Worm (Caenorhabditis elegans): Measurements from ENCODE around the gene daf-4.

The daf-4 gene

DNA sequence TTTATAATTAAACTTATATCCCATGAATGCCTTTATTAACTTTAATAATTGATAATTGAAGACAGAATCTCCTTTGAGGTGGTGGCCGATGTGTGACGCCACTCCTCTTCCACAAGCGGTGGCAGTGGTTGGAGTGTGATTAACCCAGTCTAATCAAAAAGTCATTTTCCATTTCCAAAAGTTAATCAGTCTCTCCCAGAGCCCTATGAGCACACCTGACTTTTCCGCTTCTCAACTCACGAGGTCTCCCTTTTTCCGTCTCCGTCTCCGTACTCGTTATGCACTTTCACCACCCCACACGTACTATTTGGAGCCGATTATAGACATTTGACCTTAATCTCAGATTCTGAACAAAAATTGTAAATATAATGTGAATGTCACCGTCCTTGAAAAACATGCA is 17.8 kb downstream of the daf-4 start (continued):
- TF ChIP-seq nhr-237 (tag; optimal IDR thresholded peaks at IDR 0.05), result no peak
- TF ChIP-seq unc-98 (GFP tag; IDR thresholded peaks at IDR 0.05), result no peak
- no peak for TF ChIP-seq C04F5.9 (tag; optimal IDR thresholded peaks at IDR 0.05)

DNA sequence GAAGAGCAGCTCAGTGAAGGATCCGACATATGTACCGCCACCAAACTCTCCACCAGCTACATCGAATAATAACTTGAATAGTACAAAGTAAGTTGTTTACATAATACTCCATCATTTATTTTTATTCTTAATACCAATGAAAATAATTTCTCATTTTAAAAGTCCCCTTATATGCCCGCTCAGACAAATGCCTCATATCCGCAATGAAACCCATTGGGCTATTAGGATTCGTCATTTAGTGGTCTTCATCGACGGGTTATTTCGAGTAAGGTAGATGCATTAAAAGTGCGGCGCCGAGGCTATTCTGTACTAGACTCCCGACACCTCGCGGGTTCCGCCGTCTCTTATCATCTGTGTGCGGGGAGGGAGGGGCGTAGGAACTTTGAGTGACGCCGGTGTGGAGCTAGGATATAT is 28.8 kb downstream of the daf-4 start:
- TF ChIP-seq dsc-1 (tag; optimal IDR thresholded peaks at IDR 0.05), result no peak
- peak; percentile 75 for TF ChIP-seq nhr-71 (tag; optimal IDR thresholded peaks at IDR 0.05)
- TF ChIP-seq ama-1 (optimal IDR thresholded peaks at IDR 0.05), result peak; percentile 75
- peak; percentile 52 for TF ChIP-seq irx-1 (tag; optimal IDR thresholded peaks at IDR 0.05)
- TF ChIP-seq nhr-47 (tag; optimal IDR thresholded peaks at IDR 0.05), result peak; percentile 77
- peak; percentile 44 for TF ChIP-seq lin-14 (GFP tag; optimal IDR thresholded peaks at IDR 0.05)
- TF ChIP-seq ztf-11 (tag; optimal IDR thresholded peaks at IDR 0.05), result peak in 1 of 2 experiments; percentile 1
- peak; percentile 20 for TF ChIP-seq lir-3 (tag; optimal IDR thresholded peaks at IDR 0.05; ENCODE audit: poor library complexity)
- TF ChIP-seq lin-39 (tag; optimal IDR thresholded peaks at IDR 0.05), result peak; percentile 25
- no peak for TF ChIP-seq hlh-4 (tag; optimal IDR thresholded peaks at IDR 0.05)
- peak; percentile 26 for TF ChIP-seq xbp-1 (tag; optimal IDR thresholded peaks at IDR 0.05)
- TF ChIP-seq rnt-1 (tag; optimal IDR thresholded peaks at IDR 0.05), result peak; percentile 71
- peak; percentile 98 for TF ChIP-seq snpc-4 (tag; optimal IDR thresholded peaks at IDR 0.05)
- TF ChIP-seq elt-3 (tag; optimal IDR thresholded peaks at IDR 0.05), result no peak
- TF ChIP-seq F16B12.6 (tag; optimal IDR thresholded peaks at IDR 0.05), result no peak
- no peak for TF ChIP-seq sptf-1 (tag; optimal IDR thresholded peaks at IDR 0.05)
- TF ChIP-seq snu-23 (GFP tag; optimal IDR thresholded peaks at IDR 0.05), result peak; percentile 54
- TF ChIP-seq ceh-90 (tag; optimal IDR thresholded peaks at IDR 0.05), result no peak
- TF ChIP-seq zag-1 (tag; optimal IDR thresholded peaks at IDR 0.05), result no peak
- peak; percentile 63 for TF ChIP-seq nhr-19 (GFP tag; conservative IDR thresholded peaks at IDR 0.05)
- TF ChIP-seq skn-1 (tag; optimal IDR thresholded peaks at IDR 0.05), result no peak
- peak; percentile 71 for TF ChIP-seq elt-2 (tag; optimal IDR thresholded peaks at IDR 0.05)
- TF ChIP-seq lsy-2 (tag; optimal IDR thresholded peaks at IDR 0.05), result peak in 1 of 2 experiments; percentile 36
- peak; percentile 27 for TF ChIP-seq nhr-77 (tag; optimal IDR thresholded peaks at IDR 0.05)
- no peak for TF ChIP-seq C04F5.9 (tag; optimal IDR thresholded peaks at IDR 0.05)
- no peak for TF ChIP-seq egl-13 (tag; optimal IDR thresholded peaks at IDR 0.05)
- peak in 1 of 2 experiments; percentile 29 for TF ChIP-seq lin-35 (GFP tag; optimal IDR thresholded peaks at IDR 0.05)
- TF ChIP-seq hlh-17 (GFP tag; optimal IDR thresholded peaks at IDR 0.05; ENCODE audit: borderline replicate concordance), result no peak
- no peak for TF ChIP-seq dpl-1 (GFP tag; optimal IDR thresholded peaks at IDR 0.05)
- no peak for TF ChIP-seq zip-4 (GFP tag; optimal IDR thresholded peaks at IDR 0.05)
- no peak for TF ChIP-seq tbx-2 (tag; optimal IDR thresholded peaks at IDR 0.05)
- peak; percentile 44 for TF ChIP-seq swsn-7 (tag; optimal IDR thresholded peaks at IDR 0.05)
- TF ChIP-seq pqm-1 (tag; optimal IDR thresholded peaks at IDR 0.05), result no peak
- TF ChIP-seq grh-1 (GFP tag; IDR thresholded peaks at IDR 0.05), result no peak; the same call in 1 of the 2 replicates
- TF ChIP-seq nhr-90 (tag; optimal IDR thresholded peaks at IDR 0.05; ENCODE audit: poor library complexity), result peak; percentile 84
- no peak for TF ChIP-seq isw-1 (GFP tag; IDR thresholded peaks at IDR 0.05)
- no peak for TF ChIP-seq ces-1 (GFP tag; optimal IDR thresholded peaks at IDR 0.05)
- peak; percentile 62 for TF ChIP-seq nhr-20 (tag; optimal IDR thresholded peaks at IDR 0.05)
- TF ChIP-seq efl-1 (optimal IDR thresholded peaks at IDR 0.05), result peak; percentile 25 to 48
- peak in 1 of 2 experiments; percentile 93 for TF ChIP-seq efl-1 (GFP tag; optimal IDR thresholded peaks at IDR 0.05 in 1 of 2)
- peak; percentile 85 for TF ChIP-seq nhr-85 (tag)

Data from whole organism, L1 larva.